Fruit fly (Drosophila melanogaster): ENCODE measurements around the gene sr.

- TF ChIP-seq Pif1B (GFP tag; optimal IDR thresholded peaks at IDR 0.05), result no peak
- no peak for TF ChIP-seq CG14655 (GFP tag; optimal IDR thresholded peaks at IDR 0.05)
- TF ChIP-seq EcR (GFP tag; optimal IDR thresholded peaks at IDR 0.05), result no peak
- TF ChIP-seq Ets98B (GFP tag; IDR thresholded peaks at IDR 0.05), result no peak
- no peak for TF ChIP-seq gl (tag; optimal IDR thresholded peaks at IDR 0.05)
Observed at dm6 chr3R:18075015-18075414, 15.6 kb upstream of the sr start.

Data from whole organism, pupa.